Worm (Caenorhabditis elegans) whole organism, midembryonic: ENCODE results near the gene C03A3.9.

Experiments used
- T22C8.4 ChIP-seq: fragments of 200-800 bp; sonication (Bioruptor generic); IDR thresholded peaks from 2 replicates; pipeline ENCODE4 v1.3.6; 2022; ENCODE audit warnings: missing genetic modification characterization, missing compliant biosample characterization
- cog-1 ChIP-seq: sonication (generic microtip); optimal IDR thresholded peaks from 2 replicates; lab custom pipeline; 2016; ENCODE audit warnings: missing genetic modification characterization, missing compliant biosample characterization
- flt-1 ChIP-seq: fragments of 200-800 bp; sonication (Bioruptor generic); IDR thresholded peaks from 2 replicates; pipeline ENCODE4 v1.3.6; 2022; ENCODE audit warnings: missing genetic modification characterization, missing compliant biosample characterization
- ref-1 ChIP-seq: fragments of 200-800 bp; sonication (Bioruptor generic); conservative IDR thresholded peaks from 2 replicates; pipeline ENCODE4 v1.3.6; 2022; ENCODE audit warnings: missing genetic modification reagents, missing genetic modification characterization, missing compliant biosample characterization
- tab-1 ChIP-seq: fragments of 200-800 bp; sonication (Bioruptor generic); IDR thresholded peaks from 2 replicates; pipeline ENCODE4 v1.3.6; 2022; ENCODE audit warnings: missing genetic modification characterization, missing compliant biosample characterization
- ztf-23 ChIP-seq: fragments of 200-800 bp; sonication (Bioruptor generic); IDR thresholded peaks from 2 replicates; pipeline ENCODE4 v1.3.6; 2022; ENCODE audit warnings: missing genetic modification reagents, missing genetic modification characterization, missing compliant biosample characterization
- ztf-29 ChIP-seq: fragments of 200-800 bp; sonication (Bioruptor generic); IDR thresholded peaks from 2 replicates; pipeline ENCODE4 v1.3.6; 2022; ENCODE audit warnings: missing genetic modification reagents, missing genetic modification characterization, missing compliant biosample characterization

The C03A3.9 gene

ce11 chrX:11315392-11315791 is 48.6 kb downstream of the C03A3.9 start, which contains the start of gene F08G12.11:
Gene F08G12.11, minus strand, starts transcription at chrX:11315572.
- TF ChIP-seq tab-1 (GFP tag; lab: Robert Waterston, UW) (no peak), T22C8.4 (GFP tag; lab: Robert Waterston, UW) (no peak), flt-1 (GFP tag; lab: Robert Waterston, UW) (no peak), cog-1 (tag; lab: Kevin White, UChicago) (no peak), ref-1 (GFP tag; lab: Robert Waterston, UW) (no peak), ztf-29 (GFP tag; lab: Robert Waterston, UW) (no peak)

ce11 chrX:11316750-11317149 is 49.9 kb downstream of the C03A3.9 start, which contains the start of gene nlp-57:
Gene nlp-57, plus strand, starts transcription at chrX:11317050.
- no peak for TF ChIP-seq tab-1 (GFP tag; lab: Robert Waterston, UW)
- TF ChIP-seq ztf-29 (GFP tag; lab: Robert Waterston, UW): no peak
- TF ChIP-seq ztf-23 (GFP tag; lab: Robert Waterston, UW): no peak
- TF ChIP-seq flt-1 (GFP tag; lab: Robert Waterston, UW): no peak
